Worm (Caenorhabditis elegans) whole organism, young adult: ENCODE results near the gene ida-1.

Experiments
- B0261.1 ChIP-seq: sonication (generic microtip); optimal IDR thresholded peaks from 2 replicates; lab custom pipeline; 2016; ENCODE audit warnings: mild to moderate bottlenecking, missing genetic modification characterization, moderate library complexity, missing compliant biosample characterization
- B0336.3 ChIP-seq: fragments of 200-800 bp; sonication (Bioruptor generic); IDR thresholded peaks from 2 replicates; pipeline ENCODE4 v1.3.6; 2022; ENCODE audit warnings: missing genetic modification characterization, missing compliant biosample characterization
- F10E7.11 ChIP-seq: sonication (generic microtip); optimal IDR thresholded peaks from 2 replicates; lab custom pipeline; 2017; ENCODE audit warnings: mild to moderate bottlenecking, missing genetic modification characterization, moderate library complexity, missing compliant biosample characterization
- F22D6.2 ChIP-seq: sonication (generic microtip); optimal IDR thresholded peaks from 2 replicates; lab custom pipeline; 2016; ENCODE audit warnings: mild to moderate bottlenecking, missing genetic modification characterization, missing compliant biosample characterization
- F37B4.10 ChIP-seq: fragments of 200-800 bp; sonication (Bioruptor generic); IDR thresholded peaks from 2 replicates; pipeline ENCODE4 v1.3.6; 2022; ENCODE audit warnings: missing genetic modification characterization, missing compliant biosample characterization
- F55B11.4 ChIP-seq: sonication (generic microtip); optimal IDR thresholded peaks from 2 replicates; lab custom pipeline; 2016; ENCODE audit warnings: missing compliant biosample characterization, missing genetic modification characterization, borderline replicate concordance; ENCODE audit not compliant: insufficient read depth
- T07F8.4 ChIP-seq: sonication (generic microtip); optimal IDR thresholded peaks from 2 replicates; lab custom pipeline; 2016; ENCODE audit warnings: mild to moderate bottlenecking, missing genetic modification characterization, moderate library complexity, missing compliant biosample characterization
- Y53G8AR.9 ChIP-seq: fragments of 200-800 bp; sonication (Bioruptor generic); conservative IDR thresholded peaks from 2 replicates; pipeline ENCODE4 v1.3.6; 2022; ENCODE audit warnings: missing genetic modification reagents, missing genetic modification characterization, missing compliant biosample characterization
- Y56A3A.18 ChIP-seq: fragments of 200-800 bp; sonication (Bioruptor generic); IDR thresholded peaks from 2 replicates; pipeline ENCODE4 v1.3.6; 2022; ENCODE audit warnings: missing genetic modification reagents, missing genetic modification characterization, missing compliant biosample characterization
- Y67H2A.10 ChIP-seq: fragments of 200-800 bp; sonication (Bioruptor generic); conservative IDR thresholded peaks from 2 replicates; pipeline ENCODE4 v1.3.6; 2022; ENCODE audit warnings: missing genetic modification reagents, missing genetic modification characterization, missing compliant biosample characterization
- Y95B8A.8 ChIP-seq: fragments of 200-800 bp; sonication (Bioruptor generic); IDR thresholded peaks from 2 replicates; pipeline ENCODE4 v1.3.6; 2022; ENCODE audit warnings: missing genetic modification reagents, missing genetic modification characterization, missing compliant biosample characterization
- akir-1 ChIP-seq: fragments of 200-800 bp; sonication (Bioruptor generic); optimal IDR thresholded peaks from 2 replicates; lab custom pipeline; 2018; ENCODE audit warnings: mild to moderate bottlenecking, missing genetic modification characterization, moderate library complexity, missing compliant biosample characterization
- aptf-3 ChIP-seq: fragments of 200-800 bp; sonication (Bioruptor generic); IDR thresholded peaks from 2 replicates; pipeline ENCODE4 v1.3.6; 2022; ENCODE audit warnings: missing genetic modification characterization, missing compliant biosample characterization
- attf-3 ChIP-seq: fragments of 200-800 bp; sonication (Bioruptor generic); conservative IDR thresholded peaks from 2 replicates; pipeline ENCODE4 v1.3.6; 2022; ENCODE audit warnings: missing genetic modification reagents, missing genetic modification characterization, missing compliant biosample characterization
- attf-5 ChIP-seq: fragments of 200-800 bp; sonication (Bioruptor generic); optimal IDR thresholded peaks from 2 replicates; lab custom pipeline; 2018; ENCODE audit warnings: mild to moderate bottlenecking, missing genetic modification characterization, missing compliant biosample characterization
- attf-6 ChIP-seq: fragments of 200-800 bp; sonication (Bioruptor generic); IDR thresholded peaks from 2 replicates; pipeline ENCODE4 v1.3.6; 2022; ENCODE audit warnings: missing genetic modification reagents, missing genetic modification characterization, missing compliant biosample characterization
- bed-1 ChIP-seq: fragments of 200-800 bp; sonication (Bioruptor generic); IDR thresholded peaks from 2 replicates; pipeline ENCODE4 v1.3.6; 2022; ENCODE audit warnings: missing genetic modification reagents, missing genetic modification characterization, missing compliant biosample characterization
- ceh-100 ChIP-seq: fragments of 200-800 bp; sonication (Bioruptor generic); IDR thresholded peaks from 2 replicates; pipeline ENCODE4 v1.3.6; 2022; ENCODE audit warnings: missing genetic modification reagents, missing genetic modification characterization, missing compliant biosample characterization
- ceh-27 ChIP-seq: fragments of 200-800 bp; sonication (Bioruptor generic); optimal IDR thresholded peaks from 2 replicates; lab custom pipeline; 2018; ENCODE audit warnings: mild to moderate bottlenecking, missing genetic modification characterization, moderate library complexity, missing compliant biosample characterization
- ceh-40 ChIP-seq: fragments of 200-800 bp; sonication (Bioruptor generic); IDR thresholded peaks from 2 replicates; pipeline ENCODE4 v1.3.6; 2022; ENCODE audit warnings: missing genetic modification characterization, missing compliant biosample characterization
- die-1 ChIP-seq: sonication (generic microtip); optimal IDR thresholded peaks from 2 replicates; lab custom pipeline; 2016; ENCODE audit warnings: missing genotype, mild to moderate bottlenecking, missing genetic modification characterization, missing compliant biosample characterization
- dox-1 ChIP-seq: fragments of 200-800 bp; sonication (Bioruptor generic); IDR thresholded peaks from 2 replicates; pipeline ENCODE4 v1.3.6; 2022; ENCODE audit warnings: missing genetic modification reagents, missing genetic modification characterization, missing compliant biosample characterization
- dpff-1 ChIP-seq: sonication (generic microtip); optimal IDR thresholded peaks from 2 replicates; lab custom pipeline; 2017; ENCODE audit warnings: mild to moderate bottlenecking, missing genetic modification characterization, missing compliant biosample characterization
- egrh-3 ChIP-seq: fragments of 200-800 bp; sonication (Bioruptor generic); IDR thresholded peaks from 2 replicates; pipeline ENCODE4 v1.3.6; 2022; ENCODE audit warnings: missing genetic modification reagents, missing genetic modification characterization, missing compliant biosample characterization
- ets-4 ChIP-seq: fragments of 200-800 bp; sonication (Bioruptor generic); optimal IDR thresholded peaks from 2 replicates; lab custom pipeline; 2018; ENCODE audit warnings: mild to moderate bottlenecking, missing genetic modification characterization, missing compliant biosample characterization
- fkh-3 ChIP-seq: sonication (generic microtip); optimal IDR thresholded peaks from 2 replicates; lab custom pipeline; 2016; ENCODE audit warnings: mild to moderate bottlenecking, missing genetic modification characterization, missing compliant biosample characterization
- gei-17 ChIP-seq: fragments of 200-800 bp; sonication (Bioruptor generic); optimal IDR thresholded peaks from 2 replicates; lab custom pipeline; 2018; ENCODE audit warnings: mild to moderate bottlenecking, missing genetic modification characterization, missing compliant biosample characterization
- let-526 ChIP-seq: fragments of 200-800 bp; sonication (Bioruptor generic); IDR thresholded peaks from 2 replicates; pipeline ENCODE4 v1.3.6; 2022; ENCODE audit warnings: missing genetic modification reagents, missing genetic modification characterization, missing compliant biosample characterization
- let-607 ChIP-seq, 2 experiments: fragments of 200-800 bp in 1 of 2; sonication (Bioruptor generic) in 1 of 2; sonication (generic microtip) in 1 of 2; optimal IDR thresholded peaks; 2 replicates each; lab custom pipeline; 2016 to 2018; ENCODE audit warnings: mild to moderate bottlenecking in 2 of 2, missing compliant biosample characterization in 2 of 2, missing genetic modification characterization in 2 of 2, moderate library complexity in 2 of 2, missing genotype in 1 of 2
- lin-40 ChIP-seq: sonication (generic microtip); optimal IDR thresholded peaks from 2 replicates; lab custom pipeline; 2016; ENCODE audit warnings: missing genetic modification characterization, mild to moderate bottlenecking, missing compliant biosample characterization, missing genotype, missing genetic modification reagents
- madf-10 ChIP-seq: sonication (generic microtip); optimal IDR thresholded peaks from 2 replicates; lab custom pipeline; 2016; ENCODE audit warnings: mild to moderate bottlenecking, missing genetic modification characterization, missing compliant biosample characterization
- madf-6 ChIP-seq: fragments of 200-800 bp; sonication (Bioruptor generic); IDR thresholded peaks from 2 replicates; pipeline ENCODE4 v1.3.6; 2022; ENCODE audit warnings: missing genetic modification reagents, missing genetic modification characterization, missing compliant biosample characterization
- madf-8 ChIP-seq: fragments of 200-800 bp; sonication (Bioruptor generic); conservative IDR thresholded peaks from 2 replicates; pipeline ENCODE4 v1.3.6; 2022; ENCODE audit warnings: missing genetic modification reagents, missing genetic modification characterization, missing compliant biosample characterization
- nhr-80 ChIP-seq: sonication (generic microtip); optimal IDR thresholded peaks from 2 replicates; lab custom pipeline; 2016; ENCODE audit warnings: missing genetic modification characterization, missing compliant biosample characterization
- pbrm-1 ChIP-seq: fragments of 200-800 bp; sonication (Bioruptor generic); IDR thresholded peaks from 2 replicates; pipeline ENCODE4 v1.3.6; 2022; ENCODE audit warnings: missing genetic modification reagents, missing genetic modification characterization, missing compliant biosample characterization
- rcor-1 ChIP-seq: fragments of 200-800 bp; sonication (Bioruptor generic); IDR thresholded peaks from 2 replicates; pipeline ENCODE4 v1.3.6; 2022; ENCODE audit warnings: missing genetic modification reagents, missing genetic modification characterization, missing compliant biosample characterization
- repo-1 ChIP-seq: sonication (generic microtip); optimal IDR thresholded peaks from 2 replicates; lab custom pipeline; 2017; ENCODE audit warnings: mild to moderate bottlenecking, missing genetic modification characterization, missing compliant biosample characterization
- sdz-38 ChIP-seq: sonication (generic microtip); optimal IDR thresholded peaks from 2 replicates; lab custom pipeline; 2016; ENCODE audit warnings: missing genotype, missing genetic modification characterization, missing compliant biosample characterization
- sea-2 ChIP-seq: fragments of 200-800 bp; sonication (Bioruptor generic); IDR thresholded peaks from 2 replicates; pipeline ENCODE4 v1.3.6; 2022; ENCODE audit warnings: missing genetic modification characterization, missing compliant biosample characterization
- snpc-3.4 ChIP-seq: sonication (generic microtip); optimal IDR thresholded peaks from 2 replicates; lab custom pipeline; 2017; ENCODE audit warnings: missing genetic modification characterization, mild to moderate bottlenecking, missing compliant biosample characterization, antibody characterized with exemption, moderate library complexity, missing genotype, missing genetic modification reagents
- tbp1 ChIP-seq: fragments of 200-800 bp; sonication (Bioruptor generic); optimal IDR thresholded peaks from 2 replicates; lab custom pipeline; 2018; ENCODE audit warnings: mild to moderate bottlenecking, missing genetic modification characterization, missing compliant biosample characterization
- tlf-1 ChIP-seq: fragments of 200-800 bp; sonication (Bioruptor generic); optimal IDR thresholded peaks from 2 replicates; lab custom pipeline; 2018; ENCODE audit warnings: mild to moderate bottlenecking, missing genetic modification characterization, missing compliant biosample characterization
- zfh-2 ChIP-seq: fragments of 200-800 bp; sonication (Bioruptor generic); conservative IDR thresholded peaks from 2 replicates; pipeline ENCODE4 v1.3.6; 2022; ENCODE audit warnings: missing genetic modification reagents, missing genetic modification characterization, missing compliant biosample characterization
- ztf-22 ChIP-seq: fragments of 200-800 bp; sonication (Bioruptor generic); optimal IDR thresholded peaks from 2 replicates; lab custom pipeline; 2018; ENCODE audit warnings: mild to moderate bottlenecking, missing genetic modification characterization, moderate library complexity, missing compliant biosample characterization
- ztf-25 ChIP-seq: fragments of 200-800 bp; sonication (Bioruptor generic); IDR thresholded peaks from 2 replicates; pipeline ENCODE4 v1.3.6; 2022; ENCODE audit warnings: missing genetic modification reagents, missing genetic modification characterization, missing compliant biosample characterization
- ztf-26 ChIP-seq: sonication (generic microtip); optimal IDR thresholded peaks from 2 replicates; lab custom pipeline; 2017; ENCODE audit warnings: missing genetic modification characterization, missing compliant biosample characterization

Gene ida-1

ce11 chrIII:5709224-5709623 lies 46.1 kb upstream of the ida-1 start, which contains the start of gene hpo-28:
hpo-28 (minus strand) TSS chrIII:5709324.
- TF ChIP-seq tlf-1 (GFP tag; lab: Kevin White, UChicago) (no peak), madf-10 (tag; lab: Kevin White, UChicago) (no peak), sdz-38 (tag; lab: Kevin White, UChicago) (no peak), attf-5 (GFP tag; lab: Kevin White, UChicago) (no peak), snpc-3.4 (tag; lab: Kevin White, UChicago) (no peak), fkh-3 (no peak), T07F8.4 (tag; lab: Kevin White, UChicago) (no peak), ceh-100 (GFP tag; lab: Robert Waterston, UW) (no peak), egrh-3 (no peak), zfh-2 (GFP tag; lab: Robert Waterston, UW) (no peak)

ce11 chrIII:5710045-5710444 lies 45.3 kb upstream of the ida-1 start, which contains the start of gene B0336.12:
B0336.12 (minus strand) TSS chrIII:5710145.
- TF ChIP-seq attf-6 (GFP tag; lab: Robert Waterston, UW) (no peak), ceh-40 (no peak), pbrm-1 (no peak), dpff-1 (tag; lab: Kevin White, UChicago) (no peak), ztf-25 (no peak), gei-17 (GFP tag; lab: Kevin White, UChicago) (no peak), bed-1 (GFP tag; lab: Robert Waterston, UW) (no peak)

ce11 chrIII:5710676-5711075 lies 44.7 kb upstream of the ida-1 start:
- no peak for TF ChIP-seq B0261.1
- TF ChIP-seq ztf-26 (tag; lab: Kevin White, UChicago): peak; percentile 29
- no peak for TF ChIP-seq madf-8 (GFP tag; lab: Robert Waterston, UW)
- TF ChIP-seq die-1: no peak
- no peak for TF ChIP-seq repo-1
- TF ChIP-seq ets-4 (GFP tag; lab: Kevin White, UChicago): no peak
- TF ChIP-seq let-607 (tag; optimal IDR thresholded peaks at IDR 0.05; lab: Kevin White, UChicago): peak in 1 of 2 experiments; percentile 40
- no peak for TF ChIP-seq attf-3 (GFP tag; lab: Robert Waterston, UW)
- TF ChIP-seq Y56A3A.18 (GFP tag; lab: Robert Waterston, UW): no peak
- TF ChIP-seq aptf-3 (GFP tag; lab: Robert Waterston, UW): no peak
- TF ChIP-seq ztf-22 (GFP tag; lab: Kevin White, UChicago): no peak
- no peak for TF ChIP-seq F22D6.2 (tag; lab: Kevin White, UChicago)
- TF ChIP-seq akir-1 (GFP tag; lab: Kevin White, UChicago): no peak
- peak; percentile 6 for TF ChIP-seq tbp1 (GFP tag; lab: Kevin White, UChicago)
- TF ChIP-seq dpff-1 (tag; lab: Kevin White, UChicago): no peak
- TF ChIP-seq B0336.3: peak; percentile 48; the same call in 1 of the 2 replicates
- TF ChIP-seq Y67H2A.10: no peak
- TF ChIP-seq attf-5 (GFP tag; lab: Kevin White, UChicago): peak; percentile 12
- TF ChIP-seq nhr-80 (tag; lab: Kevin White, UChicago): peak; percentile 83
- peak; percentile 25; the same call in 1 of the 2 replicates for TF ChIP-seq madf-6
- no peak for TF ChIP-seq ceh-27 (GFP tag; lab: Kevin White, UChicago)
- no peak for TF ChIP-seq let-526 (GFP tag; lab: Robert Waterston, UW)
- no peak for TF ChIP-seq F55B11.4 (tag; lab: Kevin White, UChicago)
- TF ChIP-seq rcor-1 (GFP tag; lab: Robert Waterston, UW): no peak
- no peak for TF ChIP-seq F10E7.11
- 0 out of 2 replicates have a peak, but pooled peaks have one; percentile 20 for TF ChIP-seq dox-1 (GFP tag; lab: Robert Waterston, UW)
- TF ChIP-seq F37B4.10 (GFP tag; lab: Robert Waterston, UW): no peak
- no peak for TF ChIP-seq Y95B8A.8
- no peak for TF ChIP-seq sea-2 (GFP tag; lab: Robert Waterston, UW)
- TF ChIP-seq Y53G8AR.9 (GFP tag; lab: Robert Waterston, UW): no peak
- TF ChIP-seq lin-40: peak; percentile 10
